Worm (Caenorhabditis elegans): ENCODE results near the gene syx-18.

syx-18 gene

DNA sequence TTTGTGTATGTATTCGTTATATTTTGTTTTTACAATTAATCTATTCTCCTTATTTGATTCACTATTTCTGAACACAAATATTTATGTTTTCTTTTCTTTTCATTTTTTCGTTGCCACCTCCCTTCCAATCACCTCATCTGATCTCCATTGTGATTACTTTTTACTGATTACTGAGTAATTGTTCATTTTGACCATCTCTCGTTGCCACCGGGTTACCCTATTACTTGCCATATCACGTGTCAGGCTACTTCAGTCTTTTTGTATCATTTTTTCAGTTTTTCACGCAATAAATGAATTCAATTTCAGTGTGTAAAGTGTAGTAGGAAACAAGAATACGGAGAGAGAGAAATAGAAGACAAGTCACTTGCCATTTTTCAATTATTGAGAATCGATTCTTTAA lies 3.2 kb downstream of the syx-18 start, which contains the start of gene T10H9.8 (continued):
- TF ChIP-seq hmg-1.1 (GFP tag; IDR thresholded peaks at IDR 0.05), result no peak
- TF ChIP-seq ztf-11 (tag; optimal IDR thresholded peaks at IDR 0.05), result no peak

ce11 chrV:6650508-6650907 lies 4.7 kb downstream of the syx-18 start:
- no peak for TF ChIP-seq pha-4 (GFP tag; IDR thresholded peaks at IDR 0.05)
- TF ChIP-seq pha-4 (tag; optimal IDR thresholded peaks at IDR 0.05), result no peak
- TF ChIP-seq T20F7.1 (GFP tag; optimal IDR thresholded peaks at IDR 0.05), result no peak
- no peak for TF ChIP-seq ceh-32 (tag; optimal IDR thresholded peaks at IDR 0.05; ENCODE audit: poor library complexity)
- TF ChIP-seq duxl-1 (tag; optimal IDR thresholded peaks at IDR 0.05; ENCODE audit: poor library complexity), result no peak
- no peak for TF ChIP-seq aly-2 (tag; optimal IDR thresholded peaks at IDR 0.05)
- peak in 1 of 2 experiments; percentile 93 for TF ChIP-seq unc-62 (GFP tag; optimal IDR thresholded peaks at IDR 0.05 in 1 of 2)
- TF ChIP-seq unc-62 (tag; optimal IDR thresholded peaks at IDR 0.05), result no peak

DNA sequence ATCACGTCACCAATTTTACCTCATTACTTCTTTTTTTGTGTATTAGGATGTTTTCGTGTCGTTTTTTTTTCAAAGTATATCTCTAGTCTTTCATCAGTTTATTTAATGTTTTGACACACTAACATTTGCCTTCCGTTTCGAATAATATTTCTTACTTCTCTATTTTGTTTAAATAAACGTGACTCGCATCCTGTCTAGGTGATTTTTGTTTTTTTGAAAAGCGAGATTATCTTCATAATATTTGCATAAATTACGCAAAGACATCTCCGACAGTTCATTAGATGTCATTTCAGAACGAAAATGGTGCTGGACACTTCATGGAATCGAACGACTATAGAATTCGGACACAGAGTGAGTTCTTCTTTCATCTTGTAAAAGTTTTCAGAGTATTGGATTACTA lies 5.9 kb downstream of the syx-18 start, which contains the start of gene T10H9.1:
Gene T10H9.1, plus strand, starts transcription at position 301 of the 400 bp plus-strand sequence.
- TF ChIP-seq unc-62 (GFP tag; optimal IDR thresholded peaks at IDR 0.05 in 1 of 2), result peak in 1 of 2 experiments; percentile 49
- no peak for TF ChIP-seq unc-62 (tag; optimal IDR thresholded peaks at IDR 0.05)
- TF ChIP-seq dmd-8 (GFP tag; IDR thresholded peaks at IDR 0.05), result no peak

- no peak for TF ChIP-seq Y75B8A.6 (GFP tag; IDR thresholded peaks at IDR 0.05)
- no peak for TF ChIP-seq nhr-76 (tag; optimal IDR thresholded peaks at IDR 0.05)
- no peak for TF ChIP-seq cey-2 (tag; optimal IDR thresholded peaks at IDR 0.05; ENCODE audit: borderline replicate concordance, insufficient read depth)
- no peak for TF ChIP-seq Y105C5A.15 (GFP tag; IDR thresholded peaks at IDR 0.05)
- TF ChIP-seq F37D6.2 (tag; optimal IDR thresholded peaks at IDR 0.05), result no peak
- no peak for TF ChIP-seq ZK546.5 (tag; optimal IDR thresholded peaks at IDR 0.05)
- no peak for TF ChIP-seq gei-8 (GFP tag; optimal IDR thresholded peaks at IDR 0.05)
- no peak for TF ChIP-seq daf-16 (GFP tag; optimal IDR thresholded peaks at IDR 0.05)
- TF ChIP-seq daf-16 (tag; optimal IDR thresholded peaks at IDR 0.05), result no peak
- TF ChIP-seq dve-1 (tag; optimal IDR thresholded peaks at IDR 0.05; ENCODE audit: insufficient read depth), result no peak
- TF ChIP-seq nhr-10 (tag; optimal IDR thresholded peaks at IDR 0.05), result no peak
- no peak for TF ChIP-seq F49E8.2 (tag; optimal IDR thresholded peaks at IDR 0.05; ENCODE audit: borderline replicate concordance)
- no peak for TF ChIP-seq attf-4 (tag; optimal IDR thresholded peaks at IDR 0.05)
- TF ChIP-seq unc-62 (GFP tag; optimal IDR thresholded peaks at IDR 0.05 in 1 of 2), result no peak
- TF ChIP-seq unc-62 (tag; optimal IDR thresholded peaks at IDR 0.05), result no peak
- TF ChIP-seq madf-5 (GFP tag; IDR thresholded peaks at IDR 0.05), result no peak
- no peak for TF ChIP-seq F10B5.3 (tag; optimal IDR thresholded peaks at IDR 0.05)
- TF ChIP-seq hlh-11 (tag; optimal IDR thresholded peaks at IDR 0.05), result no peak
- no peak for TF ChIP-seq snpc-1.2 (GFP tag; IDR thresholded peaks at IDR 0.05)
Observed at ce11 chrV:6645810-6646209, 9.4 kb downstream of the syx-18 start.

DNA sequence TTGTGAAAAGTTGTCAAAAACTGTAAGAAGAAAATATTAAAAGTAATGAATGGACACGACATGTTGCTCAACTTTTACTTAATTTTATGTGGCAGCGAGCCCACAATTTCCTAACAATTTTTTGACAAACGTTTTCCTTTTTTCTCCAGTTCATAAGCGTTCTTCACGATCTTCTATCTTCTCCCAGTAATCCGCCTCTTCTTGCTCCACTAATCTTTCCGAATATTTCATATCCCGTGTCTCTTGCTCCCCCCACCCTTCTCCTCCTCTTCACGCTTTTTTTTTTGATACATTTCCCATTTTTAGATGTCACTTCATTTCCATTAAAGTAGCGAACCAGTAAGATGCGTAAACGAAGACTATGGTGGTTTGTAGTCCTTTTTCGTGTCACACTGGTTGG lies 22.3 kb downstream of the syx-18 start, which contains the start of gene scd-2:
Gene scd-2, plus strand, starts transcription at position 301 of the 400 bp plus-strand sequence.
- TF ChIP-seq saeg-2 (GFP tag; IDR thresholded peaks at IDR 0.05), result no peak
- no peak for TF ChIP-seq tra-1 (GFP tag; IDR thresholded peaks at IDR 0.05)
- no peak for TF ChIP-seq lin-39 (tag; optimal IDR thresholded peaks at IDR 0.05)
- TF ChIP-seq ctbp-1 (GFP tag; IDR thresholded peaks at IDR 0.05), result no peak
- TF ChIP-seq F49E8.2 (tag; optimal IDR thresholded peaks at IDR 0.05; ENCODE audit: borderline replicate concordance), result no peak
- TF ChIP-seq lsy-2 (tag; optimal IDR thresholded peaks at IDR 0.05), result no peak
- TF ChIP-seq mdt-29 (GFP tag; IDR thresholded peaks at IDR 0.05), result no peak
